Fruit fly (Drosophila melanogaster) whole organism, prepupa: ENCODE results near the gene BtbVII.

Experiments
- Blimp-1 ChIP-seq: fragments of 200-800 bp; sonication (Bioruptor generic); optimal IDR thresholded peaks from 3 replicates; lab custom pipeline; 2017; ENCODE audit warnings: missing biosample characterization, missing genetic modification characterization, mild to moderate bottlenecking, moderate library complexity, missing genetic modification reagents
- CG10631 ChIP-seq: fragments of 200-800 bp; sonication (Bioruptor generic); optimal IDR thresholded peaks from 2 replicates; lab custom pipeline; 2016; ENCODE audit warnings: missing biosample characterization, missing genetic modification characterization
- CG10669 ChIP-seq: fragments of 200-800 bp; sonication (Bioruptor generic); optimal IDR thresholded peaks from 3 replicates; lab custom pipeline; 2018; ENCODE audit warnings: missing biosample characterization, mild to moderate bottlenecking, missing genetic modification characterization, moderate library complexity
- CG11294 ChIP-seq: fragments of 200-800 bp; sonication (Bioruptor generic); IDR thresholded peaks from 2 replicates; pipeline ENCODE4 v1.3.6; 2022; ENCODE audit warnings: missing biosample characterization, missing genetic modification characterization
- CG11762 ChIP-seq: fragments of 200-800 bp; sonication (Bioruptor generic); optimal IDR thresholded peaks from 3 replicates; lab custom pipeline; 2016; ENCODE audit warnings: missing biosample characterization, missing genetic modification characterization; ENCODE audit not compliant: insufficient read depth
- CG11902 ChIP-seq: fragments of 200-800 bp; sonication (Bioruptor generic); optimal IDR thresholded peaks from 3 replicates; lab custom pipeline; 2016; ENCODE audit warnings: missing biosample characterization, missing genetic modification characterization
- CG15336 ChIP-seq: fragments of 200-800 bp; sonication (Bioruptor generic); IDR thresholded peaks from 2 replicates; pipeline ENCODE4 v1.3.6; 2022; ENCODE audit warnings: missing biosample characterization, missing genetic modification characterization
- CG1621 ChIP-seq: fragments of 200-800 bp; sonication (Bioruptor generic); optimal IDR thresholded peaks from 3 replicates; lab custom pipeline; 2018; ENCODE audit warnings: missing biosample characterization, mild to moderate bottlenecking, missing genetic modification characterization
- CG16779 ChIP-seq: fragments of 200-800 bp; sonication (Bioruptor generic); optimal IDR thresholded peaks from 3 replicates; lab custom pipeline; 2017; ENCODE audit warnings: missing biosample characterization, mild to moderate bottlenecking, missing genetic modification characterization
- CG3032 ChIP-seq: fragments of 200-800 bp; optimal IDR thresholded peaks from 2 replicates; lab custom pipeline; 2019; ENCODE audit warnings: missing biosample characterization, mild to moderate bottlenecking, missing genetic modification characterization, moderate library complexity
- CG31627 ChIP-seq: fragments of 200-800 bp; sonication (Bioruptor generic); optimal IDR thresholded peaks from 3 replicates; lab custom pipeline; 2016; ENCODE audit warnings: missing biosample characterization, missing genetic modification characterization
- CG32006 ChIP-seq: fragments of 200-800 bp; sonication (Bioruptor generic); optimal IDR thresholded peaks from 3 replicates; lab custom pipeline; 2017; ENCODE audit warnings: missing biosample characterization, mild to moderate bottlenecking, missing genetic modification characterization
- CG34406 ChIP-seq: fragments of 200-800 bp; sonication (Bioruptor generic); optimal IDR thresholded peaks from 3 replicates; lab custom pipeline; 2016; ENCODE audit warnings: missing biosample characterization, missing genetic modification characterization
- CG4318 ChIP-seq: fragments of 200-800 bp; sonication (Bioruptor generic); optimal IDR thresholded peaks from 3 replicates; lab custom pipeline; 2017; ENCODE audit warnings: missing biosample characterization, mild to moderate bottlenecking, missing genetic modification characterization
- CG6808 ChIP-seq: fragments of 200-800 bp; sonication (Bioruptor generic); optimal IDR thresholded peaks from 3 replicates; lab custom pipeline; 2017; ENCODE audit warnings: missing biosample characterization, missing genetic modification characterization, mild to moderate bottlenecking, moderate library complexity, missing genetic modification reagents
- CG6854 ChIP-seq: fragments of 200-800 bp; sonication (Bioruptor generic); optimal IDR thresholded peaks from 2 replicates; lab custom pipeline; 2017; ENCODE audit warnings: missing biosample characterization, mild to moderate bottlenecking, missing genetic modification characterization
- CG8119 ChIP-seq: fragments of 200-800 bp; sonication (Bioruptor generic); IDR thresholded peaks from 3 replicates; pipeline ENCODE4 v1.3.6; 2022; ENCODE audit warnings: missing biosample characterization, missing genetic modification characterization
- CG8632 ChIP-seq: fragments of 200-800 bp; sonication (Bioruptor generic); optimal IDR thresholded peaks from 3 replicates; lab custom pipeline; 2016; ENCODE audit warnings: missing biosample characterization, missing genetic modification characterization
- CG9139 ChIP-seq: fragments of 200-800 bp; sonication (Bioruptor generic); optimal IDR thresholded peaks from 3 replicates; lab custom pipeline; 2017; ENCODE audit warnings: missing biosample characterization, mild to moderate bottlenecking, missing genetic modification characterization
- Eip75B ChIP-seq: fragments of 200-800 bp; sonication (Bioruptor generic); optimal IDR thresholded peaks from 3 replicates; lab custom pipeline; 2016; ENCODE audit warnings: missing biosample characterization, missing genetic modification characterization
- Eip78C ChIP-seq: fragments of 200-800 bp; sonication (Bioruptor generic); peaks from one replicate; lab custom pipeline; 2016; ENCODE audit warnings: missing biosample characterization, missing genetic modification characterization
- Eip93F ChIP-seq: fragments of 200-800 bp; sonication (Bioruptor generic); optimal IDR thresholded peaks from 2 replicates; lab custom pipeline; 2016; ENCODE audit warnings: missing biosample characterization, mild to moderate bottlenecking, missing genetic modification characterization
- Ets21C ChIP-seq: fragments of 200-800 bp; sonication (Bioruptor generic); optimal IDR thresholded peaks from 3 replicates; lab custom pipeline; 2016; ENCODE audit warnings: missing biosample characterization, missing genetic modification characterization
- Ets96B ChIP-seq: fragments of 200-800 bp; optimal IDR thresholded peaks from 2 replicates; lab custom pipeline; 2019; ENCODE audit warnings: missing biosample characterization, mild to moderate bottlenecking, missing genetic modification characterization, moderate library complexity
- Hr39 ChIP-seq: fragments of 200-800 bp; sonication (Bioruptor generic); optimal IDR thresholded peaks from 2 replicates; lab custom pipeline; 2016; ENCODE audit warnings: missing biosample characterization, missing genetic modification characterization
- Lpt ChIP-seq: fragments of 200-800 bp; sonication (Bioruptor generic); optimal IDR thresholded peaks from 3 replicates; lab custom pipeline; 2016; ENCODE audit warnings: missing biosample characterization, missing genetic modification characterization
- OdsH ChIP-seq: fragments of 200-800 bp; sonication (Bioruptor generic); optimal IDR thresholded peaks from 3 replicates; lab custom pipeline; 2016; ENCODE audit warnings: missing biosample characterization, missing genetic modification characterization
- Smox ChIP-seq: fragments of 200-800 bp; sonication (Bioruptor generic); optimal IDR thresholded peaks from 3 replicates; lab custom pipeline; 2016; ENCODE audit warnings: missing biosample characterization, missing genetic modification characterization
- Sox102F ChIP-seq: fragments of 200-800 bp; sonication (Bioruptor generic); optimal IDR thresholded peaks from 2 replicates; lab custom pipeline; 2016; ENCODE audit warnings: missing biosample characterization, mild to moderate bottlenecking, missing genetic modification characterization
- Sox14 ChIP-seq: fragments of 200-800 bp; sonication (Bioruptor generic); optimal IDR thresholded peaks from 3 replicates; lab custom pipeline; 2016; ENCODE audit warnings: missing biosample characterization, missing genetic modification characterization
- Sox15 ChIP-seq: fragments of 200-800 bp; sonication (Bioruptor generic); optimal IDR thresholded peaks from 3 replicates; lab custom pipeline; 2016; ENCODE audit warnings: missing biosample characterization, missing genetic modification characterization
- achi ChIP-seq: fragments of 200-800 bp; sonication (Bioruptor generic); optimal IDR thresholded peaks from 3 replicates; lab custom pipeline; 2016; ENCODE audit warnings: missing biosample characterization, missing genetic modification characterization
- acj6 ChIP-seq: fragments of 200-800 bp; sonication (Bioruptor generic); optimal IDR thresholded peaks from 3 replicates; lab custom pipeline; 2016; ENCODE audit warnings: missing biosample characterization, missing genetic modification characterization
- cyc ChIP-seq: fragments of 200-800 bp; sonication (Bioruptor generic); optimal IDR thresholded peaks from 3 replicates; lab custom pipeline; 2016; ENCODE audit warnings: missing biosample characterization, missing genetic modification characterization
- dac ChIP-seq: fragments of 200-800 bp; sonication (Bioruptor generic); optimal IDR thresholded peaks from 2 replicates; lab custom pipeline; 2017; ENCODE audit warnings: missing biosample characterization, mild to moderate bottlenecking, missing genetic modification characterization
- dsx ChIP-seq: fragments of 200-800 bp; optimal IDR thresholded peaks from 3 replicates; lab custom pipeline; 2019; ENCODE audit warnings: missing biosample characterization, mild to moderate bottlenecking, missing genetic modification characterization, moderate library complexity; ENCODE audit not compliant: poor library complexity, severe bottlenecking
- eg ChIP-seq: fragments of 200-800 bp; sonication (Bioruptor generic); IDR thresholded peaks from 3 replicates; pipeline ENCODE4 v1.3.6; 2022; ENCODE audit warnings: missing biosample characterization, missing genetic modification characterization
- fd59A ChIP-seq: fragments of 200-800 bp; sonication (Bioruptor generic); optimal IDR thresholded peaks from 2 replicates; lab custom pipeline; 2017; ENCODE audit warnings: missing biosample characterization, mild to moderate bottlenecking, missing genetic modification characterization, missing genetic modification reagents
- fd85E ChIP-seq: fragments of 200-800 bp; sonication (Bioruptor generic); optimal IDR thresholded peaks from 3 replicates; lab custom pipeline; 2016; ENCODE audit warnings: missing biosample characterization, missing genetic modification characterization
- fkh ChIP-seq: fragments of 200-800 bp; sonication (Bioruptor generic); optimal IDR thresholded peaks from 3 replicates; lab custom pipeline; 2017; ENCODE audit warnings: missing biosample characterization, mild to moderate bottlenecking, missing genetic modification characterization, moderate library complexity
- lz ChIP-seq: fragments of 200-800 bp; sonication (Bioruptor generic); optimal IDR thresholded peaks from 3 replicates; lab custom pipeline; 2016; ENCODE audit warnings: missing biosample characterization, missing genetic modification characterization
- net ChIP-seq: fragments of 200-800 bp; sonication (Bioruptor generic); optimal IDR thresholded peaks from 3 replicates; lab custom pipeline; 2016; ENCODE audit warnings: missing biosample characterization, missing genetic modification characterization
- pdm3 ChIP-seq: fragments of 200-800 bp; sonication (Bioruptor generic); optimal IDR thresholded peaks from 3 replicates; lab custom pipeline; 2016; ENCODE audit warnings: missing biosample characterization, missing genetic modification characterization
- salr ChIP-seq, 2 experiments: fragments of 200-800 bp; sonication (Bioruptor generic); optimal IDR thresholded peaks; 3 replicates each; lab custom pipeline; 2016 to 2018; ENCODE audit warnings: missing biosample characterization in 2 of 2, missing genetic modification characterization in 2 of 2, mild to moderate bottlenecking in 1 of 2
- spab ChIP-seq: fragments of 200-800 bp; sonication (Bioruptor generic); optimal IDR thresholded peaks from 2 replicates; lab custom pipeline; 2017; ENCODE audit warnings: missing biosample characterization, mild to moderate bottlenecking, missing genetic modification characterization, missing genetic modification reagents
- ss ChIP-seq, 2 experiments: fragments of 200-800 bp; sonication (Bioruptor generic); optimal IDR thresholded peaks; 2 replicates in 1 of 2; 3 replicates in 1 of 2; lab custom pipeline; 2017 to 2018; ENCODE audit warnings: mild to moderate bottlenecking in 2 of 2, missing biosample characterization in 2 of 2, missing genetic modification characterization in 2 of 2, moderate library complexity in 1 of 2
- svp ChIP-seq: fragments of 200-800 bp; sonication (Bioruptor generic); peaks from one replicate; lab custom pipeline; 2016; ENCODE audit warnings: missing biosample characterization, missing genetic modification characterization
- topi ChIP-seq: fragments of 200-800 bp; sonication (Bioruptor generic); optimal IDR thresholded peaks from 3 replicates; lab custom pipeline; 2016; ENCODE audit warnings: missing biosample characterization, missing genetic modification characterization
- vri ChIP-seq: fragments of 200-800 bp; sonication (Bioruptor generic); optimal IDR thresholded peaks from 3 replicates; lab custom pipeline; 2016; ENCODE audit warnings: missing biosample characterization, mild to moderate bottlenecking, missing genetic modification characterization

BtbVII gene

DNA sequence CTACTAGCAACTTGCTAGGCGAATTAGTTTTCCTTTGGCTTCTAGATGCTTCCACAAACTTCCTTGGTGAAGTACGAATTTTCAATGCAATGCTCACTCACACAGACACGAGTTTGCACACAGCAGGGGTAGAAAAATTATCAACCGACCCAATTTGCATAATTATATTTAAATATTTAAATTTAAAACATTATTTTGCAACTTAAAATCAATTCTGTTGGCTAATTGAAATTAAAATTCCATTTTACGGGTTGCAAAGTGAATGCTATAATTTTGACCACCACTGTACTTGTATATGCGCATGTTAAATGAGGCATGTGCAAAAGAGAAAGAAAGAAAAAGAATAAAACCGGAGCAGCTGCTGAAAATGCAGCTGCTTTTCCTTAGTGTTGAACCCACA, 45.6 kb downstream of the BtbVII start (continued):
- TF ChIP-seq Hr39 (GFP tag; lab: Kevin White, UChicago) (peak; percentile 92), CG8119 (GFP tag; lab: Robert Waterston, UW) (peak; percentile 98), CG4318 (GFP tag; lab: Kevin White, UChicago) (peak; percentile 94), CG9139 (GFP tag; lab: Kevin White, UChicago) (peak; percentile 85), salr (GFP tag; optimal IDR thresholded peaks at IDR 0.05; lab: Kevin White, UChicago) (peak; percentile 89 to 97), CG8632 (GFP tag; lab: Kevin White, UChicago) (peak; percentile 97), Eip93F (peak; percentile 93), eg (GFP tag; lab: Robert Waterston, UW) (peak; percentile 99), Ets96B (tag; lab: Kevin White, UChicago) (peak; percentile 95), dsx (peak; percentile 93), Blimp-1 (GFP tag; lab: Kevin White, UChicago) (peak; percentile 85), CG34406 (GFP tag; lab: Kevin White, UChicago) (peak; percentile 98), dac (GFP tag; lab: Kevin White, UChicago) (peak; percentile 95), Sox14 (GFP tag; lab: Kevin White, UChicago) (peak; percentile 94)

DNA sequence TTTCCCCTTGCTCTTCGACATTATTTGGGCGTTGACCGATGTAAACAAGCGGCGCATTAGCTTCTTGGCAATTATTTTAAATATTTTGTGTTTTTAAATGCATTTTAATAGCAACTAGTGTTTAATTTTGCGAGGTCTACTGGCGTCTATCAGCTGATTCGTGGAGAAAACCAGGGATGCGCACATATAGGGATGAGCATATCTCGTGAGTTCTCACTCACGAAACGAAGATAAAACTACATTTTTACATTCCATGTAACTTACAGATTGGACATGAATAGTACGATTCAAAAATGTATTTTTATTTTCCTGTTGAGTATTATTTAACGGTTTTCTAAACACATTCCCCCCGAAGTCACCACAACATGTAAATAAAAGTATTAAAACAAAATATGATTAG, 49.0 kb downstream of the BtbVII start, which contains the start of gene CG14966:
CG14966 (minus strand) TSS at position 168 of the 400 bp plus-strand sequence.
- TF ChIP-seq Sox15 (GFP tag; lab: Kevin White, UChicago) (no peak), CG15336 (GFP tag; lab: Robert Waterston, UW) (no peak), CG1621 (tag; lab: Kevin White, UChicago) (no peak), Ets21C (GFP tag; lab: Kevin White, UChicago) (peak; percentile 5), CG11294 (GFP tag; lab: Robert Waterston, UW) (no peak), CG11762 (GFP tag; lab: Kevin White, UChicago) (no peak), dac (GFP tag; lab: Kevin White, UChicago) (no peak), achi (GFP tag; lab: Kevin White, UChicago) (no peak), CG11902 (GFP tag; lab: Kevin White, UChicago) (no peak), CG8119 (GFP tag; lab: Robert Waterston, UW) (no peak), pdm3 (peak; percentile 26), CG3032 (tag; lab: Kevin White, UChicago) (no peak), fkh (GFP tag; lab: Kevin White, UChicago) (no peak), Hr39 (GFP tag; lab: Kevin White, UChicago) (peak; percentile 20), lz (GFP tag; lab: Kevin White, UChicago) (peak; percentile 38), dsx (peak; percentile 9), fd59A (GFP tag; lab: Kevin White, UChicago) (no peak), CG10631 (GFP tag; lab: Kevin White, UChicago) (no peak), CG34406 (GFP tag; lab: Kevin White, UChicago) (no peak), spab (GFP tag; lab: Kevin White, UChicago) (no peak), Sox102F (GFP tag; lab: Kevin White, UChicago) (no peak), ss (GFP tag; optimal IDR thresholded peaks at IDR 0.05; lab: Kevin White, UChicago) (peak in 1 of 2 experiments; percentile 23), topi (peak; percentile 33), CG6808 (GFP tag; lab: Kevin White, UChicago) (peak; percentile 3), vri (GFP tag; lab: Kevin White, UChicago) (no peak), CG31627 (GFP tag; lab: Kevin White, UChicago) (peak; percentile 28), Eip78C (GFP tag; lab: Kevin White, UChicago) (peak; percentile 56), acj6 (GFP tag; lab: Kevin White, UChicago) (no peak), Smox (GFP tag; lab: Kevin White, UChicago) (peak; percentile 31), CG6854 (GFP tag; lab: Kevin White, UChicago) (peak; percentile 26), salr (GFP tag; optimal IDR thresholded peaks at IDR 0.05; lab: Kevin White, UChicago) (no peak), net (GFP tag; lab: Kevin White, UChicago) (no peak), Lpt (GFP tag; lab: Kevin White, UChicago) (no peak), fd85E (GFP tag; lab: Kevin White, UChicago) (no peak), Eip93F (no peak), CG16779 (tag; lab: Kevin White, UChicago) (no peak), CG10669 (GFP tag; lab: Kevin White, UChicago) (no peak), cyc (GFP tag; lab: Kevin White, UChicago) (peak; percentile 17), OdsH (GFP tag; lab: Kevin White, UChicago) (no peak), eg (GFP tag; lab: Robert Waterston, UW) (no peak), Eip75B (GFP tag; lab: Kevin White, UChicago) (no peak), Ets96B (tag; lab: Kevin White, UChicago) (no peak), CG32006 (GFP tag; lab: Kevin White, UChicago) (no peak), svp (GFP tag; lab: Kevin White, UChicago) (peak; percentile 65)
